Worm (Caenorhabditis elegans): ENCODE results near the gene pfkb-1.2.

pfkb-1.2 gene

DNA sequence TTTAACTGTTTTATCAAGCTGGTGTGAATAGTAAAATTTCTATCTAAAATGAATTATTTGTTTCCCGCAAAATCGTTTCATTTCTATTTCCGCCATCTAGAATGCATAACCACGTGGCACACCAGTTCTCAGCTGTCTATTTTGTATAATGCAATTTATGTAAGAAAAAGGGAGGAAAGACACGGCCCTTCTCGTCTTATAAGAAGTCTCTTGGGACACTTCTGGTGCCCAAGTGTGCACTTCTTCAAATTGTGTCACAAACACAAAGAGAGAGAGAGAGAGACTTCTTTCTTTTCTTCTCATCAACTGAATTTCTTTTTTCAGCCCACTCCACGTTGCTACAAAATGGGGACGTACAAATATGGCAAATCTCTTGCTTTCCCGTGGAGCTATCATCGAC, 35.5 kb downstream of the pfkb-1.2 start:
- TF ChIP-seq unc-86 (tag; optimal IDR thresholded peaks at IDR 0.05), result no peak
- TF ChIP-seq unc-3 (GFP tag; conservative IDR thresholded peaks at IDR 0.05), result peak; percentile 35; the same call in 1 of the 2 replicates
- TF ChIP-seq unc-3 (tag; optimal IDR thresholded peaks at IDR 0.05), result peak; percentile 77
- TF ChIP-seq T23F11.4 (GFP tag; optimal IDR thresholded peaks at IDR 0.05), result no peak
- peak; percentile 37 for TF ChIP-seq ama-1 (optimal IDR thresholded peaks at IDR 0.05)
- no peak for TF ChIP-seq ceh-18 (tag; optimal IDR thresholded peaks at IDR 0.05)
- no peak for TF ChIP-seq elt-2 (tag; optimal IDR thresholded peaks at IDR 0.05)
- no peak for TF ChIP-seq tbx-2 (tag; optimal IDR thresholded peaks at IDR 0.05)
- TF ChIP-seq F13H6.1 (tag; optimal IDR thresholded peaks at IDR 0.05), result no peak
- TF ChIP-seq unc-42 (tag; optimal IDR thresholded peaks at IDR 0.05), result peak; percentile 82
- TF ChIP-seq ceh-48 (tag; optimal IDR thresholded peaks at IDR 0.05), result no peak
- TF ChIP-seq syd-9 (tag; optimal IDR thresholded peaks at IDR 0.05), result no peak
- TF ChIP-seq ceh-19 (GFP tag; optimal IDR thresholded peaks at IDR 0.05), result no peak
- no peak for TF ChIP-seq nhr-11 (tag; optimal IDR thresholded peaks at IDR 0.05)

DNA sequence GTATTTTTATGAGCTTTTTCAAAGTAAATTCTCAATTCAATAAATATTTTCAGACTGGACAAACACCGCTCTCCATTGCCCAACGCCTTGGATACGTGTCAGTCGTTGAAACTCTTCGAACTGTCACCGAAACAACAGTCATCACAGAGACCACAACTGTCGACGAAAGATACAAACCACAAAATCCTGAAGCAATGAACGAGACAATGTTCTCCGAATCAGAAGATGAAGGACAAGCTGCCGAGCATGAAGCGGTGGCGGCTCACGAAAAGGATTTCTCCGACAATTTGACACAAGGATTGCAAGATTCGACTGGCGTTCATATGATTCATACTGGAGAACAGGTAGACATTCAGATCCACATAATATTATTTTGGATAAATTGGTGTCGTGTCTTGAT, 38.1 kb downstream of the pfkb-1.2 start:
- TF ChIP-seq ceh-31 (tag; optimal IDR thresholded peaks at IDR 0.05), result no peak
- no peak for TF ChIP-seq tbx-7 (tag; optimal IDR thresholded peaks at IDR 0.05)
- no peak for TF ChIP-seq ceh-22 (tag; optimal IDR thresholded peaks at IDR 0.05)
- TF ChIP-seq unc-42 (tag; optimal IDR thresholded peaks at IDR 0.05), result no peak
- TF ChIP-seq ceh-19 (GFP tag; optimal IDR thresholded peaks at IDR 0.05), result no peak
- TF ChIP-seq pros-1 (tag; optimal IDR thresholded peaks at IDR 0.05), result no peak
- no peak for TF ChIP-seq dve-1 (tag; optimal IDR thresholded peaks at IDR 0.05)

DNA sequence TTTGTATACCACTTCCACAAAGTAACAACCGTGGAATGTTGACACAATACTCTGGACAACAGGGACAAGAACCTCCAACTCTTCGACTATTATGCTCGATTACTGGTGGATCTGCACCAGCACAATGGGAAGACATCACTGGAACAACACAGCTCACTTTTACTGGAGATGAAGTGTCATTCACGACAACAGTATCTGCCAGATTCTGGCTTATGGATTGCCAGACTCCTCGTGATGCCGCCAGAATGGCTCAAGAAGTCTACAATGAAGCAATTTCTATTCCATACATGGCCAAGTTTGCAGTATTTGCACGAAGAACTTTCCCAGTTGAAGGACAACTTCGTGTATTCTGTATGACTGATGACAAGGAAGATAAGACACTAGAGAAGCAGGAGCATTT, 41.5 kb downstream of the pfkb-1.2 start:
- TF ChIP-seq ceh-2 (tag; optimal IDR thresholded peaks at IDR 0.05), result no peak
- TF ChIP-seq pax-1 (tag; optimal IDR thresholded peaks at IDR 0.05), result no peak
- no peak for TF ChIP-seq che-1 (tag; optimal IDR thresholded peaks at IDR 0.05)
- no peak for TF ChIP-seq zip-5 (tag; optimal IDR thresholded peaks at IDR 0.05)
- TF ChIP-seq sdc-2 (tag; optimal IDR thresholded peaks at IDR 0.05), result no peak
- TF ChIP-seq elt-2 (tag; optimal IDR thresholded peaks at IDR 0.05), result no peak
- TF ChIP-seq ceh-22 (tag; optimal IDR thresholded peaks at IDR 0.05), result no peak
- no peak for TF ChIP-seq pha-4 (tag; optimal IDR thresholded peaks at IDR 0.05)
- no peak for TF ChIP-seq ceh-9 (tag; optimal IDR thresholded peaks at IDR 0.05)
- no peak for TF ChIP-seq pat-9 (tag; optimal IDR thresholded peaks at IDR 0.05)
- no peak for TF ChIP-seq unc-42 (tag; optimal IDR thresholded peaks at IDR 0.05)
- no peak for TF ChIP-seq pha-2 (tag; optimal IDR thresholded peaks at IDR 0.05)

ce11 chrIV:5985422-5985821, 43.7 kb downstream of the pfkb-1.2 start:
- no peak for TF ChIP-seq C38D4.7 (GFP tag; optimal IDR thresholded peaks at IDR 0.05)
- peak; percentile 42 for TF ChIP-seq ama-1 (optimal IDR thresholded peaks at IDR 0.05)

ce11 chrIV:5985823-5986222, 44.1 kb downstream of the pfkb-1.2 start:
- no peak for TF ChIP-seq nfya-1 (tag; optimal IDR thresholded peaks at IDR 0.05)
- TF ChIP-seq syd-9 (tag; optimal IDR thresholded peaks at IDR 0.05), result no peak

- TF ChIP-seq pha-2 (tag; optimal IDR thresholded peaks at IDR 0.05) (no peak), sdc-2 (tag; optimal IDR thresholded peaks at IDR 0.05) (no peak), pqm-1 (tag; optimal IDR thresholded peaks at IDR 0.05) (no peak), pros-1 (tag; optimal IDR thresholded peaks at IDR 0.05) (no peak), tbx-7 (tag; optimal IDR thresholded peaks at IDR 0.05) (no peak), unc-55 (GFP tag; optimal IDR thresholded peaks at IDR 0.05) (peak; percentile 38), nfya-1 (tag; optimal IDR thresholded peaks at IDR 0.05) (peak; percentile 2), ceh-30 (tag; optimal IDR thresholded peaks at IDR 0.05) (no peak), ama-1 (optimal IDR thresholded peaks at IDR 0.05) (no peak)
These were observed 45.1 kb downstream of the pfkb-1.2 start for ce11 chrIV:5986829-5987228.
